Worm (Caenorhabditis elegans): Measurements from ENCODE around the gene cln-3.3.
A peak's percentile ranks its signal among the peaks of the same experiment; 100 is the strongest.

cln-3.3 gene

DNA sequence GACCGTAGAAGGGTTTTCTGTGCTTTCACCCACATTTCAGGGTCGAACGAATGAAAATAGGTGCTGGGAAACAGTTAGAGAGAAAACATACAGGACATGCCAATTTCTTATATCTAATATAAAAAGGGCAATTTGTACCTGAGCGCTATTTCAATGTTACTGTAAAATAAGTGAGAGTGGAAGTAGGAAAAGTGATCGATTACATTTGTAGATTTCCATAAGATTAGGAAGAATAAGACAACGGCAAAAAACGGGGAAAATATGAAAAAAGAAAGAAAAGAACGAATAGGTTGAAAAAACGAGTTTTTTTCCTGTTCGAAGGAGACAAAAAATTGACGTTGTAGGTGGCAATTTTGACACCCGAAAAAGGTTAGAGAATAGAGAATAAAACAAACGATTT is 14.6 kb upstream of the cln-3.3 start:
- TF ChIP-seq egl-13 (tag; optimal IDR thresholded peaks at IDR 0.05) (no peak), snpc-4 (tag; optimal IDR thresholded peaks at IDR 0.05) (no peak), nhr-77 (tag; optimal IDR thresholded peaks at IDR 0.05) (no peak), hlh-17 (GFP tag; optimal IDR thresholded peaks at IDR 0.05; ENCODE audit: borderline replicate concordance) (no peak), efl-1 (optimal IDR thresholded peaks at IDR 0.05) (no peak), efl-1 (GFP tag; optimal IDR thresholded peaks at IDR 0.05 in 1 of 2) (no peak), elt-3 (tag; optimal IDR thresholded peaks at IDR 0.05) (no peak), ceh-8 (GFP tag; optimal IDR thresholded peaks at IDR 0.05) (no peak), sox-4 (tag; optimal IDR thresholded peaks at IDR 0.05) (no peak), blmp-1 (tag; optimal IDR thresholded peaks at IDR 0.05) (peak; percentile 80), efl-3 (GFP tag; optimal IDR thresholded peaks at IDR 0.05) (no peak), lir-3 (tag; optimal IDR thresholded peaks at IDR 0.05; ENCODE audit: poor library complexity) (no peak), nhr-85 (tag) (peak; percentile 72), ets-5 (GFP tag; IDR thresholded peaks at IDR 0.05) (no peak), unc-130 (tag; optimal IDR thresholded peaks at IDR 0.05) (no peak), lsy-2 (tag; optimal IDR thresholded peaks at IDR 0.05) (peak in 1 of 2 experiments; percentile 24), mef-2 (tag; optimal IDR thresholded peaks at IDR 0.05) (no peak), fkh-10 (GFP tag; optimal IDR thresholded peaks at IDR 0.05) (no peak)

DNA sequence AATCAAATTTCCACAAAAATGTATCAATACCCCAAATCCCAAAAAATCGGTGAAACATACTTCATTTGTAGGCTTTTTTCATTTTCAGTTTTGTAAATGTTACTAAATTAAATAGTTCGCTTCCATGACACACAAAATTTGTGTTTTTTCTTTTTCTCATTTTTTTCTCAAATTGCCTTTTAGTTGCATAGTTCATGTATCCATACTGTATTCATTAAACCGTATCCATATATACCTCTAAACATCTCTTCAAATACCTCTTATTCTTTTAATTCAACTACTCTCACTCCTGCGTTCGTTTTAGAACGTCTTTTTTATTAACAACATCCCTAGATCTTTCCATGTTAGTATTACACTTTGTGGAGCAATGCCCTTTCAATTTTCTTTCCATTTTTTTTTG is 12.1 kb upstream of the cln-3.3 start:
- TF ChIP-seq lin-13 (GFP tag; optimal IDR thresholded peaks at IDR 0.05) (no peak), aly-2 (tag; optimal IDR thresholded peaks at IDR 0.05) (peak; percentile 2)

DNA sequence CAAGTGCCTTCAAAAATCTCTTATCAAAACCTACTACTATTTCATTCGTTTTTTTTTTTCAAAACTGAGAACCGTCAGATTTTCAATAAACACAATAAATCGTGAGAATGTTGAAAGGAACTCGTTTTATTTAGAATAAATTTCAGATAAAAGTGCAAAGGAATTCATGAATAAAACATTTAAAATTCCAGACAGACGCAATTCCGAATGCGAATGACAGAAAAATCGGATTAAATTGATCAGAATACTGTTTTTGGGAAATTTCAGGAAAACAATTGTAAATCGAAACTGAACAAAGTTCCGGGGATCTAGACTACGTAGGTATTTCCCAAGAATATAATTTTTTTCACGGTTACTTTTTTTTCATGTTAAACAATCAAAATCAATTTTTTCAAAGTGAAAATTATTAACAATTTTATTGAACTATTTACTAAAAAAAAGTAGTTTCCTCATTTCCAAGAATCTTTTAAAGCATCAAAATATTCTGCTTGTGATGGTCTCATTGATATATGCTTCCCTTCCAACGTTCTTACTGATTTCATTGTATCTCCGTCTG is 11.2 kb upstream of the cln-3.3 start:
- TF ChIP-seq pax-3 (tag; optimal IDR thresholded peaks at IDR 0.05), result no peak
- peak; percentile 73 for TF ChIP-seq aly-2 (tag; optimal IDR thresholded peaks at IDR 0.05)

DNA sequence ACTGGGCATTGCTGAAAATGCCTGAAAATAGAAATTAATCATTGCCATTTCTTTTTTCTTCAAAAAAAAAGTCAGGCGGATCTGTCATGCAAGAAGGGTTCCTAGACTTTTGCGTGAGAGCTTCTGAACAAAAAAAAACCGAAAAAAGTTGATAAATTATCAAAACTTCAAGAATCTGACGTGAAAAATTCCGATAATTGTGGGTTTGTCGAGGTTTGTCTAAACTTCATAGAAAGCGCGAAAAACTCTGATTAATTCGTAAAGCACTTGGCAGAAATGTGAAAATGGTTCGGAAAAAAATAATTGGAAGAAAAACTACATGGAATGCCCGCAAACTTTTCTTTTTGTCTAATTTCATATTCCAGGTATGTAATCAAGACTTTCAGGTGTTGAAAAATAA is 9.4 kb upstream of the cln-3.3 start, which contains the start of gene ZC190.5:
ZC190.5 (minus strand) TSS at position 101 of the 400 bp plus-strand sequence.
- TF ChIP-seq efl-1 (optimal IDR thresholded peaks at IDR 0.05), result no peak
- TF ChIP-seq efl-1 (GFP tag; optimal IDR thresholded peaks at IDR 0.05 in 1 of 2), result peak in 1 of 2 experiments; percentile 79
- TF ChIP-seq pax-3 (tag; optimal IDR thresholded peaks at IDR 0.05), result peak; percentile 15
- no peak for TF ChIP-seq nhr-19 (GFP tag; conservative IDR thresholded peaks at IDR 0.05)
- no peak for TF ChIP-seq hpl-2 (GFP tag; optimal IDR thresholded peaks at IDR 0.05)
- TF ChIP-seq fkh-8 (tag; optimal IDR thresholded peaks at IDR 0.05), result peak; percentile 18
- TF ChIP-seq lsy-2 (tag; optimal IDR thresholded peaks at IDR 0.05), result no peak
- no peak for TF ChIP-seq lin-14 (GFP tag; optimal IDR thresholded peaks at IDR 0.05)
- no peak for TF ChIP-seq nhr-77 (tag; optimal IDR thresholded peaks at IDR 0.05)
- no peak for TF ChIP-seq ceh-63 (GFP tag; optimal IDR thresholded peaks at IDR 0.05)
- no peak for TF ChIP-seq skn-1 (tag; optimal IDR thresholded peaks at IDR 0.05)
- no peak for TF ChIP-seq nhr-28 (tag; optimal IDR thresholded peaks at IDR 0.05)
- TF ChIP-seq elt-2 (tag; optimal IDR thresholded peaks at IDR 0.05), result no peak
- no peak for TF ChIP-seq unc-130 (tag; optimal IDR thresholded peaks at IDR 0.05)

DNA sequence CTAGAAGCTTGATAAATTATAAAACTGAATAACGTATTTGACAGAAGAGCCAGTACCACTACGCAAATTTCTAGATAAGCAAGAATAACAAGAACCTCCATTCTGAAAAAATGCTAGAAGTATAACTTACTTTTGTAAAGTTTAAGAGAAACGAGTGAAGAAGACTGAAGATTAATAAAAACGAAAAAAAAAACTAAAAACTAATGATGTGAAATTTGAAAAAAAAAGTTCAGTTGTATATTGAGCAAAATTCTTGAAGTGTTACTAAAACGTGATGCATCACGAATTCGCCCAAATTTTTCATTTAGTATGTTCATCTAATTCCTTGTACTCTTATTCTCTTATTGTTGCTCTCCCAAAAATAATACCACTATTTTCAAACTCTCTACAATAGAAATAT is 5.7 kb upstream of the cln-3.3 start, which contains the start of gene ZC190.6:
ZC190.6 (minus strand) TSS at position 101 of the 400 bp plus-strand sequence.
- TF ChIP-seq unc-86 (tag; optimal IDR thresholded peaks at IDR 0.05) (no peak), sptf-1 (tag; optimal IDR thresholded peaks at IDR 0.05) (no peak), nhr-20 (tag; optimal IDR thresholded peaks at IDR 0.05) (no peak)

DNA sequence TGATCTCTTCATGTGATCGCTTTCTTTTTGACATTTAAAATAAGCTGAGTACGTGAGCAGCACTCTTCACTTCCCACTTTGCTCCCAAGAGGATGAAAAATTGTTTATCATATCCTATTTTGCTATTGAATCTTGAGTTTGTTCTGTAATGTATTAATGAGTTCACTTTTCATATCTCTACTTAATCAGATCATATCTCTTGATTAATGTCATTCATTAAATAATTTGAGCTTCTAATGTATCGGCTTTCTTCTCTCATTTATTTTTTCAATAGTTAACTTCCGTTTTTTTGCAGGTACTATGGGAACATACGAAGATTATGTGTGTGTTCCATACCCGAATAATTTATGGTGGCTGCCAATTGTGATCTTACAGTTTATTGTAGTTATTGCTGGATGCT is 1.8 kb upstream of the cln-3.3 start, which contains the start of gene ZC190.2:
ZC190.2 (plus strand) TSS at position 301 of the 400 bp plus-strand sequence.
- no peak for TF ChIP-seq mef-2 (tag; optimal IDR thresholded peaks at IDR 0.05)
- TF ChIP-seq nhr-71 (tag; optimal IDR thresholded peaks at IDR 0.05), result peak; percentile 16
- no peak for TF ChIP-seq nhr-11 (tag; optimal IDR thresholded peaks at IDR 0.05)
- no peak for TF ChIP-seq mdl-1 (tag; optimal IDR thresholded peaks at IDR 0.05)
- no peak for TF ChIP-seq tlp-1 (tag; optimal IDR thresholded peaks at IDR 0.05)
- no peak for TF ChIP-seq tbx-2 (tag; optimal IDR thresholded peaks at IDR 0.05)
- no peak for TF ChIP-seq pqm-1 (tag; optimal IDR thresholded peaks at IDR 0.05)
- no peak for TF ChIP-seq nhr-90 (tag; optimal IDR thresholded peaks at IDR 0.05; ENCODE audit: poor library complexity)
- TF ChIP-seq xbp-1 (tag; optimal IDR thresholded peaks at IDR 0.05), result no peak
- TF ChIP-seq ceh-8 (GFP tag; optimal IDR thresholded peaks at IDR 0.05), result peak; percentile 90

All from whole organism, L1 larva.